Worm (Caenorhabditis elegans): ENCODE results near the gene F54E12.2.

ce11 chrIV:11304970-11305369 lies 32.0 kb downstream of the F54E12.2 start:
- TF ChIP-seq unc-62 (GFP tag; optimal IDR thresholded peaks at IDR 0.05) = no peak
- no peak for TF ChIP-seq snpc-4 (tag; optimal IDR thresholded peaks at IDR 0.05)
- no peak for TF ChIP-seq fos-1 (tag; optimal IDR thresholded peaks at IDR 0.05)
- TF ChIP-seq elt-1 (tag; optimal IDR thresholded peaks at IDR 0.05) = no peak
- TF ChIP-seq lin-11 (tag; optimal IDR thresholded peaks at IDR 0.05) = no peak
- no peak for TF ChIP-seq ama-1 (optimal IDR thresholded peaks at IDR 0.05)
- TF ChIP-seq ztf-11 (tag; optimal IDR thresholded peaks at IDR 0.05) = no peak
- no peak for TF ChIP-seq dmd-4 (tag; optimal IDR thresholded peaks at IDR 0.05)
- no peak for TF ChIP-seq nhr-237 (tag; optimal IDR thresholded peaks at IDR 0.05)
- TF ChIP-seq lin-39 (tag; optimal IDR thresholded peaks at IDR 0.05) = no peak
- TF ChIP-seq nhr-23 (tag; optimal IDR thresholded peaks at IDR 0.05) = no peak
- no peak for TF ChIP-seq crh-2 (tag; optimal IDR thresholded peaks at IDR 0.05)
- TF ChIP-seq gmeb-1 (tag; optimal IDR thresholded peaks at IDR 0.05) = no peak
